Fruit fly (Drosophila melanogaster) whole organism, embryonic: ENCODE results near the gene CG5853.

Source experiments
- CG10321 ChIP-seq: fragments of 200-800 bp; sonication (Bioruptor generic); IDR thresholded peaks from 2 replicates; pipeline ENCODE4 v1.3.6; 2022; ENCODE audit warnings: missing biosample characterization, missing genetic modification characterization
- CG10366 ChIP-seq: fragments of 200-800 bp; sonication (Bioruptor generic); IDR thresholded peaks from 2 replicates; pipeline ENCODE4 v1.3.6; 2022; ENCODE audit warnings: missing biosample characterization, missing genetic modification characterization
- CG11247 ChIP-seq: fragments of 200-800 bp; sonication (Bioruptor generic); IDR thresholded peaks from 2 replicates; pipeline ENCODE4 v1.3.6; 2022; ENCODE audit warnings: missing biosample characterization, missing genetic modification characterization
- CG11504 ChIP-seq: fragments of 200-800 bp; sonication (Bioruptor generic); optimal IDR thresholded peaks from 3 replicates; lab custom pipeline; 2019; ENCODE audit warnings: missing biosample characterization, mild to moderate bottlenecking, missing genetic modification characterization, moderate library complexity
- CG12744 ChIP-seq: fragments of 200-800 bp; sonication (Bioruptor generic); optimal IDR thresholded peaks from 2 replicates; lab custom pipeline; 2016; ENCODE audit warnings: missing biosample characterization, missing genetic modification characterization
- CG14441 ChIP-seq: fragments of 200-800 bp; sonication (Bioruptor generic); IDR thresholded peaks from 2 replicates; pipeline ENCODE4 v1.3.6; 2022; ENCODE audit warnings: missing biosample characterization, missing genetic modification characterization
- CG14667 ChIP-seq: fragments of 200-800 bp; sonication (Bioruptor generic); IDR thresholded peaks from 2 replicates; pipeline ENCODE4 v1.3.6; 2022; ENCODE audit warnings: missing biosample characterization, missing genetic modification characterization
- CG15601 ChIP-seq: fragments of 200-800 bp; sonication (Bioruptor generic); optimal IDR thresholded peaks from 3 replicates; lab custom pipeline; 2019; ENCODE audit warnings: missing biosample characterization, mild to moderate bottlenecking, missing genetic modification characterization, moderate library complexity
- CG1647 ChIP-seq: fragments of 200-800 bp; sonication (Bioruptor generic); optimal IDR thresholded peaks from 3 replicates; lab custom pipeline; 2016; ENCODE audit warnings: missing biosample characterization, missing genetic modification characterization
- CG16813 ChIP-seq: fragments of 200-800 bp; sonication (Bioruptor generic); IDR thresholded peaks from 3 replicates; pipeline ENCODE4 v1.3.6; 2022; ENCODE audit warnings: missing biosample characterization, missing genetic modification characterization; ENCODE audit not compliant: partially characterized antibody
- CG2120 ChIP-seq: fragments of 200-800 bp; sonication (Bioruptor generic); optimal IDR thresholded peaks from 3 replicates; lab custom pipeline; 2016; ENCODE audit warnings: missing biosample characterization, missing genetic modification characterization
- CG2199 ChIP-seq: fragments of 200-800 bp; sonication (Bioruptor generic); IDR thresholded peaks from 3 replicates; pipeline ENCODE4 v1.3.6; 2022; ENCODE audit warnings: missing biosample characterization, missing genetic modification characterization
- CG2202 ChIP-seq: fragments of 200-800 bp; sonication (Bioruptor generic); optimal IDR thresholded peaks from 2 replicates; lab custom pipeline; 2018; ENCODE audit warnings: missing biosample characterization, mild to moderate bottlenecking, missing genetic modification characterization
- CG31388 ChIP-seq: fragments of 200-800 bp; sonication (Bioruptor generic); optimal IDR thresholded peaks from 2 replicates; lab custom pipeline; 2016; ENCODE audit warnings: missing biosample characterization, missing genetic modification characterization
- CG31441 ChIP-seq: fragments of 200-800 bp; sonication (Bioruptor generic); IDR thresholded peaks from 2 replicates; pipeline ENCODE4 v1.3.6; 2022; ENCODE audit warnings: missing biosample characterization, missing genetic modification characterization
- CG3995 ChIP-seq: fragments of 200-800 bp; sonication (Bioruptor generic); optimal IDR thresholded peaks from 3 replicates; lab custom pipeline; 2016; ENCODE audit warnings: missing biosample characterization, missing genetic modification characterization
- CG4424 ChIP-seq: fragments of 200-800 bp; sonication (Bioruptor generic); optimal IDR thresholded peaks from 3 replicates; lab custom pipeline; 2016; ENCODE audit warnings: missing biosample characterization, missing genetic modification characterization
- CG6683 ChIP-seq: fragments of 200-800 bp; sonication (Bioruptor generic); optimal IDR thresholded peaks from 2 replicates; lab custom pipeline; 2017; ENCODE audit warnings: missing biosample characterization, mild to moderate bottlenecking, missing genetic modification characterization, missing genetic modification reagents
- CG7745 ChIP-seq: fragments of 200-800 bp; sonication (Bioruptor generic); optimal IDR thresholded peaks from 2 replicates; lab custom pipeline; 2018; ENCODE audit warnings: missing biosample characterization, mild to moderate bottlenecking, missing genetic modification characterization, moderate library complexity
- CG8290 ChIP-seq, 3 experiments: fragments of 200-800 bp; sonication (Bioruptor generic); optimal IDR thresholded peaks; 2 replicates each; lab custom pipeline; 2016 to 2019; ENCODE audit warnings: missing biosample characterization in 3 of 3, missing genetic modification characterization in 3 of 3, mild to moderate bottlenecking in 2 of 3, moderate library complexity in 1 of 3
- CG9727 ChIP-seq: fragments of 200-800 bp; sonication (Bioruptor generic); optimal IDR thresholded peaks from 3 replicates; lab custom pipeline; 2017; ENCODE audit warnings: missing biosample characterization, mild to moderate bottlenecking, missing genetic modification characterization
- Gug ChIP-seq: fragments of 200-800 bp; sonication (Bioruptor generic); IDR thresholded peaks from 4 replicates; pipeline ENCODE4 v1.3.6; 2022; ENCODE audit warnings: missing biosample characterization, missing genetic modification characterization
- Hmr ChIP-seq: fragments of 200-800 bp; sonication (Bioruptor generic); optimal IDR thresholded peaks from 3 replicates; lab custom pipeline; 2017; ENCODE audit warnings: mild to moderate bottlenecking, missing biosample characterization, missing genetic modification reagents, missing genetic modification characterization
- Hr3 ChIP-seq: fragments of 200-800 bp; sonication (Bioruptor generic); optimal IDR thresholded peaks from 3 replicates; lab custom pipeline; 2016; ENCODE audit warnings: missing biosample characterization, missing genetic modification characterization
- Lhr ChIP-seq: fragments of 200-800 bp; sonication (Bioruptor generic); optimal IDR thresholded peaks from 3 replicates; lab custom pipeline; 2017; ENCODE audit warnings: mild to moderate bottlenecking, missing biosample characterization, missing genetic modification reagents, missing genetic modification characterization
- NC2α ChIP-seq: fragments of 200-800 bp; sonication (Bioruptor generic); optimal IDR thresholded peaks from 2 replicates; lab custom pipeline; 2016; ENCODE audit warnings: missing biosample characterization, missing genetic modification characterization
- Nf-YB ChIP-seq: fragments of 200-800 bp; sonication (Bioruptor generic); optimal IDR thresholded peaks from 3 replicates; lab custom pipeline; 2019; ENCODE audit warnings: missing biosample characterization, mild to moderate bottlenecking, missing genetic modification characterization, moderate library complexity
- Optix ChIP-seq: fragments of 200-800 bp; sonication (Bioruptor generic); IDR thresholded peaks from 3 replicates; pipeline ENCODE4 v1.3.6; 2022; ENCODE audit warnings: missing biosample characterization, missing genetic modification characterization
- Pdp1 ChIP-seq, 2 experiments: fragments of 200-800 bp; sonication (Bioruptor generic); optimal IDR thresholded peaks; 3 replicates each; lab custom pipeline; 2016; ENCODE audit warnings: missing biosample characterization in 2 of 2, missing genetic modification characterization in 2 of 2, mild to moderate bottlenecking in 1 of 2, moderate library complexity in 1 of 2
- abd-A ChIP-seq: fragments of 200-800 bp; sonication (Bioruptor generic); optimal IDR thresholded peaks from 3 replicates; lab custom pipeline; 2019; ENCODE audit warnings: missing biosample characterization, mild to moderate bottlenecking, missing genetic modification characterization, moderate library complexity
- ac ChIP-seq: fragments of 200-800 bp; sonication (Bioruptor generic); optimal IDR thresholded peaks from 3 replicates; lab custom pipeline; 2017; ENCODE audit warnings: missing biosample characterization, mild to moderate bottlenecking, missing genetic modification characterization
- ase ChIP-seq: fragments of 200-800 bp; sonication (Bioruptor generic); IDR thresholded peaks from 3 replicates; pipeline ENCODE4 v1.3.6; 2022; ENCODE audit warnings: missing biosample characterization, missing genetic modification characterization
- fd96Cb ChIP-seq: fragments of 200-800 bp; sonication (Bioruptor generic); optimal IDR thresholded peaks from 2 replicates; lab custom pipeline; 2018; ENCODE audit warnings: missing biosample characterization, mild to moderate bottlenecking, missing genetic modification characterization, moderate library complexity
- gce ChIP-seq: fragments of 200-800 bp; sonication (Bioruptor generic); IDR thresholded peaks from 3 replicates; pipeline ENCODE4 v1.3.6; 2022; ENCODE audit warnings: missing biosample characterization, missing genetic modification characterization
- gcm ChIP-seq: fragments of 200-800 bp; sonication (Bioruptor generic); optimal IDR thresholded peaks from 2 replicates; lab custom pipeline; 2019; ENCODE audit warnings: missing biosample characterization, mild to moderate bottlenecking, missing genetic modification characterization, moderate library complexity
- gcm2 ChIP-seq: fragments of 200-800 bp; sonication (Bioruptor generic); optimal IDR thresholded peaks from 2 replicates; lab custom pipeline; 2016; ENCODE audit warnings: missing biosample characterization, missing genetic modification characterization
- gro ChIP-seq: fragments of 200-800 bp; sonication (Bioruptor generic); optimal IDR thresholded peaks from 2 replicates; lab custom pipeline; 2016; ENCODE audit warnings: missing biosample characterization, missing genetic modification characterization
- lilli ChIP-seq: fragments of 200-800 bp; sonication (Bioruptor generic); optimal IDR thresholded peaks from 3 replicates; lab custom pipeline; 2016; ENCODE audit warnings: missing biosample characterization, missing genetic modification characterization
- nerfin-1 ChIP-seq: fragments of 200-800 bp; sonication (Bioruptor generic); optimal IDR thresholded peaks from 3 replicates; lab custom pipeline; 2019; ENCODE audit warnings: missing biosample characterization, mild to moderate bottlenecking, missing genetic modification characterization, moderate library complexity
- phol ChIP-seq: fragments of 200-800 bp; sonication (Bioruptor generic); optimal IDR thresholded peaks from 3 replicates; lab custom pipeline; 2018; ENCODE audit warnings: missing biosample characterization, mild to moderate bottlenecking, missing genetic modification characterization, moderate library complexity
- pita ChIP-seq: fragments of 200-800 bp; sonication (Bioruptor generic); optimal IDR thresholded peaks from 2 replicates; lab custom pipeline; 2017; ENCODE audit warnings: missing biosample characterization, mild to moderate bottlenecking, missing genetic modification characterization
- ranshi ChIP-seq: fragments of 200-800 bp; sonication (Bioruptor generic); IDR thresholded peaks from 2 replicates; pipeline ENCODE4 v1.3.6; 2022; ENCODE audit warnings: missing biosample characterization, missing genetic modification characterization
- rib ChIP-seq: fragments of 200-800 bp; sonication (Bioruptor generic); IDR thresholded peaks from 2 replicates; pipeline ENCODE4 v1.3.6; 2022; ENCODE audit warnings: missing biosample characterization, missing genetic modification characterization
- sens ChIP-seq: fragments of 200-800 bp; sonication (Bioruptor generic); peaks from one replicate; lab custom pipeline; 2016; ENCODE audit warnings: missing biosample characterization, missing genetic modification characterization
- tio ChIP-seq: fragments of 200-800 bp; sonication (Bioruptor generic); optimal IDR thresholded peaks from 2 replicates; lab custom pipeline; 2017; ENCODE audit warnings: missing biosample characterization, missing genetic modification characterization, inconsistent platforms
- tna ChIP-seq: fragments of 200-800 bp; sonication (Bioruptor generic); IDR thresholded peaks from 2 replicates; pipeline ENCODE4 v1.3.6; 2022; ENCODE audit warnings: missing biosample characterization, missing genetic modification characterization; ENCODE audit not compliant: partially characterized antibody
- vnd ChIP-seq: fragments of 200-800 bp; sonication (Bioruptor generic); IDR thresholded peaks from 3 replicates; pipeline ENCODE4 v1.3.6; 2022; ENCODE audit warnings: missing biosample characterization, missing genetic modification characterization; ENCODE audit not compliant: partially characterized antibody
- vvl ChIP-seq: fragments of 200-800 bp; sonication (Bioruptor generic); IDR thresholded peaks from 2 replicates; pipeline ENCODE4 v1.3.6; 2022; ENCODE audit warnings: missing biosample characterization, missing genetic modification characterization
- wek ChIP-seq: fragments of 200-800 bp; sonication (Bioruptor generic); optimal IDR thresholded peaks from 3 replicates; lab custom pipeline; 2018; ENCODE audit warnings: missing biosample characterization, mild to moderate bottlenecking, missing genetic modification characterization, moderate library complexity

The CG5853 gene

dm6 chr2L:9956993-9957652, 9.7 kb upstream of the CG5853 start, which contains the start of the genes CG4658 and CG5846 (continued):
- peak; percentile 96 for TF ChIP-seq Hr3 (GFP tag; lab: Kevin White, UChicago)
- peak; percentile 96 for TF ChIP-seq ranshi (GFP tag; lab: Robert Waterston, UW)
- TF ChIP-seq rib = peak; percentile 86
- peak; percentile 93 for TF ChIP-seq tio (GFP tag; lab: Kevin White, UChicago)
- TF ChIP-seq vvl (GFP tag; lab: Robert Waterston, UW) = peak; percentile 98
- TF ChIP-seq CG14441 (GFP tag; lab: Robert Waterston, UW) = peak; percentile 94
- peak; percentile 83 for TF ChIP-seq NC2α (GFP tag; lab: Kevin White, UChicago)
- peak; percentile 81 for TF ChIP-seq Gug
- TF ChIP-seq ac (GFP tag; lab: Kevin White, UChicago) = peak; percentile 56
- TF ChIP-seq CG10321 = peak; percentile 62; the same call in 1 of the 2 replicates
- peak; percentile 94 for TF ChIP-seq lilli
- peak; percentile 95 for TF ChIP-seq fd96Cb (tag; lab: Kevin White, UChicago)
- no peak for TF ChIP-seq tna (GFP tag; lab: Robert Waterston, UW)
- peak; percentile 91 for TF ChIP-seq CG2202 (tag; lab: Kevin White, UChicago)
- peak; percentile 25 for TF ChIP-seq gcm2 (GFP tag; lab: Kevin White, UChicago)
- TF ChIP-seq CG31388 = peak; percentile 77
- peak; percentile 85 to 87 for TF ChIP-seq Pdp1 (GFP tag; optimal IDR thresholded peaks at IDR 0.05; lab: Kevin White, UChicago)
- TF ChIP-seq Lhr (GFP tag; lab: Kevin White, UChicago) = peak; percentile 80
- TF ChIP-seq nerfin-1 = peak; percentile 86
- peak; percentile 87 for TF ChIP-seq gce (GFP tag; lab: Robert Waterston, UW)
- peak; percentile 91 for TF ChIP-seq CG15601 (tag; lab: Kevin White, UChicago)
- peak; percentile 93 for TF ChIP-seq Hmr (GFP tag; lab: Kevin White, UChicago)
- peak; percentile 92 for TF ChIP-seq CG10366 (GFP tag; lab: Robert Waterston, UW)
- TF ChIP-seq Nf-YB (GFP tag; lab: Kevin White, UChicago) = peak; percentile 83
- TF ChIP-seq ase (GFP tag; lab: Robert Waterston, UW) = peak; percentile 92
- TF ChIP-seq CG3995 (GFP tag; lab: Kevin White, UChicago) = peak; percentile 36
- peak; percentile 96 for TF ChIP-seq phol
- TF ChIP-seq gcm (GFP tag; lab: Kevin White, UChicago) = peak; percentile 96
- peak; percentile 88 for TF ChIP-seq CG11247 (GFP tag; lab: Robert Waterston, UW)
- peak; percentile 94 for TF ChIP-seq CG14667 (GFP tag; lab: Robert Waterston, UW)
- no peak for TF ChIP-seq CG16813
- peak; percentile 39 for TF ChIP-seq wek (GFP tag; lab: Kevin White, UChicago)
- peak; percentile 69 for TF ChIP-seq CG7745 (tag; lab: Kevin White, UChicago)
- no peak for TF ChIP-seq Optix
- TF ChIP-seq CG12744 (GFP tag; lab: Kevin White, UChicago) = peak; percentile 75
- no peak for TF ChIP-seq pita
- peak; percentile 95 for TF ChIP-seq CG9727 (GFP tag; lab: Kevin White, UChicago)
- TF ChIP-seq CG2120 (GFP tag; lab: Kevin White, UChicago) = peak; percentile 95
- TF ChIP-seq abd-A (tag; lab: Kevin White, UChicago) = no peak
- TF ChIP-seq gro (GFP tag; lab: Kevin White, UChicago) = peak; percentile 52
- TF ChIP-seq vnd = no peak
- peak; percentile 97 for TF ChIP-seq sens
- TF ChIP-seq CG1647 (GFP tag; lab: Kevin White, UChicago) = peak; percentile 71
- peak; percentile 77; the same call in 2 of the 3 replicates for TF ChIP-seq CG2199 (GFP tag; lab: Robert Waterston, UW)
- peak; percentile 97 for TF ChIP-seq CG31441 (GFP tag; lab: Robert Waterston, UW)
- TF ChIP-seq CG4424 (GFP tag; lab: Kevin White, UChicago) = peak; percentile 95
- peak; percentile 75 for TF ChIP-seq CG6683
- TF ChIP-seq CG8290 (GFP tag; optimal IDR thresholded peaks at IDR 0.05; lab: Kevin White, UChicago) = peak; percentile 89
- TF ChIP-seq CG8290 (tag; optimal IDR thresholded peaks at IDR 0.05; lab: Kevin White, UChicago) = no peak
- peak; percentile 94 for TF ChIP-seq CG11504 (tag; lab: Kevin White, UChicago)
